Worm (Caenorhabditis elegans) whole organism, young adult: Measurements from ENCODE around the gene C44C10.9.

Source experiments
- B0019.2 ChIP-seq: fragments of 200-800 bp; sonication (Bioruptor generic); conservative IDR thresholded peaks from 2 replicates; pipeline ENCODE4 v1.3.6; 2022; ENCODE audit warnings: missing genetic modification reagents, missing genetic modification characterization, missing compliant biosample characterization
- B0261.1 ChIP-seq: sonication (generic microtip); optimal IDR thresholded peaks from 2 replicates; lab custom pipeline; 2016; ENCODE audit warnings: mild to moderate bottlenecking, missing genetic modification characterization, moderate library complexity, missing compliant biosample characterization
- B0336.3 ChIP-seq: fragments of 200-800 bp; sonication (Bioruptor generic); IDR thresholded peaks from 2 replicates; pipeline ENCODE4 v1.3.6; 2022; ENCODE audit warnings: missing genetic modification characterization, missing compliant biosample characterization
- D2030.7 ChIP-seq: fragments of 200-800 bp; sonication (Bioruptor generic); IDR thresholded peaks from 2 replicates; pipeline ENCODE4 v1.3.6; 2022; ENCODE audit warnings: missing genetic modification reagents, missing genetic modification characterization, missing compliant biosample characterization
- K12H6.12 ChIP-seq: fragments of 200-800 bp; sonication (Bioruptor generic); optimal IDR thresholded peaks from 2 replicates; lab custom pipeline; 2018; ENCODE audit warnings: mild to moderate bottlenecking, missing genetic modification characterization, missing compliant biosample characterization
- attf-3 ChIP-seq: fragments of 200-800 bp; sonication (Bioruptor generic); conservative IDR thresholded peaks from 2 replicates; pipeline ENCODE4 v1.3.6; 2022; ENCODE audit warnings: missing genetic modification reagents, missing genetic modification characterization, missing compliant biosample characterization
- attf-5 ChIP-seq: fragments of 200-800 bp; sonication (Bioruptor generic); optimal IDR thresholded peaks from 2 replicates; lab custom pipeline; 2018; ENCODE audit warnings: mild to moderate bottlenecking, missing genetic modification characterization, missing compliant biosample characterization
- bed-2 ChIP-seq: fragments of 200-800 bp; sonication (Bioruptor generic); IDR thresholded peaks from 2 replicates; pipeline ENCODE4 v1.3.6; 2022; ENCODE audit warnings: missing genetic modification reagents, missing genetic modification characterization, missing compliant biosample characterization
- cebp-2 ChIP-seq: fragments of 200-800 bp; sonication (Bioruptor generic); IDR thresholded peaks from 2 replicates; pipeline ENCODE4 v1.3.6; 2022; ENCODE audit warnings: missing genetic modification characterization, missing compliant biosample characterization
- ceh-100 ChIP-seq: fragments of 200-800 bp; sonication (Bioruptor generic); IDR thresholded peaks from 2 replicates; pipeline ENCODE4 v1.3.6; 2022; ENCODE audit warnings: missing genetic modification reagents, missing genetic modification characterization, missing compliant biosample characterization
- efl-1 ChIP-seq: fragments of 150-350 bp; optimal IDR thresholded peaks from 2 replicates; lab custom pipeline; 2014; ENCODE audit warnings: missing biosample characterization, missing genetic modification reagents, missing genetic modification characterization
- gei-17 ChIP-seq: fragments of 200-800 bp; sonication (Bioruptor generic); optimal IDR thresholded peaks from 2 replicates; lab custom pipeline; 2018; ENCODE audit warnings: mild to moderate bottlenecking, missing genetic modification characterization, missing compliant biosample characterization
- hlh-26 ChIP-seq: fragments of 200-800 bp; sonication (Bioruptor generic); conservative IDR thresholded peaks from 2 replicates; pipeline ENCODE4 v1.3.6; 2022; ENCODE audit warnings: missing genetic modification reagents, missing genetic modification characterization, missing compliant biosample characterization
- hmg-1.2 ChIP-seq: fragments of 200-800 bp; sonication (Bioruptor generic); IDR thresholded peaks from 2 replicates; pipeline ENCODE4 v1.3.6; 2022; ENCODE audit warnings: missing genetic modification reagents, missing genetic modification characterization, missing compliant biosample characterization
- hsf-1 ChIP-seq: fragments of 200-800 bp; sonication (Bioruptor generic); IDR thresholded peaks from 2 replicates; pipeline ENCODE4 v1.3.6; 2022; ENCODE audit warnings: missing genetic modification reagents, missing genetic modification characterization, missing compliant biosample characterization
- lag-1 ChIP-seq: fragments of 200-800 bp; sonication (Bioruptor generic); IDR thresholded peaks from 2 replicates; pipeline ENCODE4 v1.3.6; 2022; ENCODE audit warnings: missing genetic modification reagents, missing genetic modification characterization, missing compliant biosample characterization
- let-526 ChIP-seq: fragments of 200-800 bp; sonication (Bioruptor generic); IDR thresholded peaks from 2 replicates; pipeline ENCODE4 v1.3.6; 2022; ENCODE audit warnings: missing genetic modification reagents, missing genetic modification characterization, missing compliant biosample characterization
- let-607 ChIP-seq, 2 experiments: fragments of 200-800 bp in 1 of 2; sonication (Bioruptor generic) in 1 of 2; sonication (generic microtip) in 1 of 2; optimal IDR thresholded peaks; 2 replicates each; lab custom pipeline; 2016 to 2018; ENCODE audit warnings: mild to moderate bottlenecking in 2 of 2, missing compliant biosample characterization in 2 of 2, missing genetic modification characterization in 2 of 2, moderate library complexity in 2 of 2, missing genotype in 1 of 2
- lir-1 ChIP-seq: fragments of 200-800 bp; sonication (Bioruptor generic); conservative IDR thresholded peaks from 2 replicates; pipeline ENCODE4 v1.3.6; 2022; ENCODE audit warnings: missing genetic modification reagents, missing genetic modification characterization, missing compliant biosample characterization
- lsl-1 ChIP-seq: fragments of 200-800 bp; sonication (Bioruptor generic); optimal IDR thresholded peaks from 2 replicates; lab custom pipeline; 2018; ENCODE audit warnings: mild to moderate bottlenecking, missing genetic modification characterization, moderate library complexity, missing compliant biosample characterization
- lsy-27 ChIP-seq: sonication (generic microtip); optimal IDR thresholded peaks from 2 replicates; lab custom pipeline; 2017; ENCODE audit warnings: missing genetic modification characterization, mild to moderate bottlenecking, missing compliant biosample characterization, antibody characterized with exemption, missing genotype, borderline replicate concordance; ENCODE audit not compliant: insufficient read depth
- madf-6 ChIP-seq: fragments of 200-800 bp; sonication (Bioruptor generic); IDR thresholded peaks from 2 replicates; pipeline ENCODE4 v1.3.6; 2022; ENCODE audit warnings: missing genetic modification reagents, missing genetic modification characterization, missing compliant biosample characterization
- nfya-1 ChIP-seq: sonication (generic microtip); optimal IDR thresholded peaks from 2 replicates; lab custom pipeline; 2017; ENCODE audit warnings: antibody characterized with exemption, missing compliant biosample characterization, missing genetic modification characterization, borderline replicate concordance; ENCODE audit not compliant: insufficient read depth
- nfyb-1 ChIP-seq: fragments of 200-800 bp; sonication (Bioruptor generic); IDR thresholded peaks from 2 replicates; pipeline ENCODE4 v1.3.6; 2022; ENCODE audit warnings: missing genetic modification reagents, missing genetic modification characterization, missing compliant biosample characterization
- nhr-179 ChIP-seq: sonication (generic microtip); optimal IDR thresholded peaks from 2 replicates; lab custom pipeline; 2016; ENCODE audit warnings: mild to moderate bottlenecking, missing genetic modification characterization, missing compliant biosample characterization
- nhr-27 ChIP-seq: fragments of 200-800 bp; sonication (Bioruptor generic); optimal IDR thresholded peaks from 2 replicates; lab custom pipeline; 2018; ENCODE audit warnings: mild to moderate bottlenecking, missing genetic modification characterization, moderate library complexity, missing compliant biosample characterization
- nhr-80 ChIP-seq: sonication (generic microtip); optimal IDR thresholded peaks from 2 replicates; lab custom pipeline; 2016; ENCODE audit warnings: missing genetic modification characterization, missing compliant biosample characterization
- rpc-1 ChIP-seq, 2 experiments: fragments of 150-350 bp in 1 of 2; sonication (generic microtip) in 1 of 2; optimal IDR thresholded peaks; 2 replicates each; lab custom pipeline; 2014 to 2018; ENCODE audit warnings: missing biosample characterization in 1 of 2, missing genetic modification characterization in 1 of 2, missing genetic modification reagents in 1 of 2, missing genotype in 1 of 2
- tbx-9 ChIP-seq: sonication (generic microtip); optimal IDR thresholded peaks from 2 replicates; lab custom pipeline; 2016; ENCODE audit warnings: borderline replicate concordance, missing genetic modification characterization, inconsistent platforms, missing compliant biosample characterization
- unc-62 ChIP-seq: fragments of 150-350 bp; optimal IDR thresholded peaks from 2 replicates; lab custom pipeline; 2014; ENCODE audit warnings: missing biosample characterization, missing genetic modification reagents, missing genetic modification characterization
- zfh-2 ChIP-seq: fragments of 200-800 bp; sonication (Bioruptor generic); conservative IDR thresholded peaks from 2 replicates; pipeline ENCODE4 v1.3.6; 2022; ENCODE audit warnings: missing genetic modification reagents, missing genetic modification characterization, missing compliant biosample characterization
- ztf-28 ChIP-seq: fragments of 200-800 bp; sonication (Bioruptor generic); IDR thresholded peaks from 2 replicates; pipeline ENCODE4 v1.3.6; 2022; ENCODE audit warnings: missing genetic modification reagents, missing genetic modification characterization, missing compliant biosample characterization

Gene C44C10.9

ce11 chrX:11726450-11726849, 10.1 kb upstream of the C44C10.9 start:
- TF ChIP-seq cebp-2 (GFP tag; lab: Robert Waterston, UW) (no peak), D2030.7 (GFP tag; lab: Robert Waterston, UW) (no peak), lsl-1 (no peak), let-526 (GFP tag; lab: Robert Waterston, UW) (no peak), ceh-100 (no peak), attf-5 (no peak), B0019.2 (GFP tag; lab: Robert Waterston, UW) (no peak), rpc-1 (optimal IDR thresholded peaks at IDR 0.05; lab: Kevin White, UChicago) (no peak), rpc-1 (tag; optimal IDR thresholded peaks at IDR 0.05; lab: Kevin White, UChicago) (no peak), efl-1 (no peak), hlh-26 (GFP tag; lab: Robert Waterston, UW) (no peak), madf-6 (GFP tag; lab: Robert Waterston, UW) (no peak), zfh-2 (GFP tag; lab: Robert Waterston, UW) (no peak), nhr-27 (no peak), ztf-28 (GFP tag; lab: Robert Waterston, UW) (no peak), nfya-1 (tag; lab: Kevin White, UChicago) (no peak), tbx-9 (tag; lab: Kevin White, UChicago) (no peak), B0261.1 (tag; lab: Kevin White, UChicago) (no peak)
- TF ChIP-seq, all 124 proteins: peak for 0

ce11 chrX:11725646-11726045, 9.3 kb upstream of the C44C10.9 start:
- TF ChIP-seq zfh-2 (GFP tag; lab: Robert Waterston, UW), result no peak
- TF ChIP-seq unc-62 (GFP tag; lab: Kevin White, UChicago), result no peak
- TF ChIP-seq bed-2 (GFP tag; lab: Robert Waterston, UW), result no peak
- no peak for TF ChIP-seq lsy-27
- TF ChIP-seq nhr-179 (tag; lab: Kevin White, UChicago), result no peak
- TF ChIP-seq hsf-1 (GFP tag; lab: Robert Waterston, UW), result no peak
- no peak for TF ChIP-seq attf-3
- TF ChIP-seq rpc-1 (optimal IDR thresholded peaks at IDR 0.05; lab: Kevin White, UChicago), result no peak
- TF ChIP-seq rpc-1 (tag; optimal IDR thresholded peaks at IDR 0.05; lab: Kevin White, UChicago), result no peak
- TF ChIP-seq lag-1 (GFP tag; lab: Robert Waterston, UW), result no peak
- no peak for TF ChIP-seq hmg-1.2 (GFP tag; lab: Robert Waterston, UW)
- TF ChIP-seq nfyb-1 (GFP tag; lab: Robert Waterston, UW), result no peak
- no peak for TF ChIP-seq lir-1 (GFP tag; lab: Robert Waterston, UW)

- TF ChIP-seq madf-6 (GFP tag; lab: Robert Waterston, UW) (no peak), nhr-80 (tag; lab: Kevin White, UChicago) (peak; percentile 81)
Observed at ce11 chrX:11723781-11724201, 7.5 kb upstream of the C44C10.9 start, which contains the start of gene D1053.4. D1053.4 (minus strand) TSS chrX:11723800.

ce11 chrX:11720058-11720457, 3.7 kb upstream of the C44C10.9 start:
- TF ChIP-seq let-607 (tag; optimal IDR thresholded peaks at IDR 0.05; lab: Kevin White, UChicago) (no peak), nhr-80 (tag; lab: Kevin White, UChicago) (peak; percentile 5), K12H6.12 (tag; lab: Kevin White, UChicago) (no peak), gei-17 (GFP tag; lab: Kevin White, UChicago) (no peak), B0336.3 (GFP tag; lab: Robert Waterston, UW) (no peak)
- TF ChIP-seq, all 124 proteins: peak for 1
